Worm (Caenorhabditis elegans) whole organism, L2 larva: ENCODE measurements around the gene F44E5.2.

Experiments used
- C34F6.9 ChIP-seq: fragments of 150-350 bp; optimal IDR thresholded peaks from 2 replicates; lab custom pipeline; 2014; ENCODE audit warnings: missing biosample characterization, missing genetic modification characterization
- F13H6.1 ChIP-seq: sonication (generic microtip); optimal IDR thresholded peaks from 2 replicates; lab custom pipeline; 2016; ENCODE audit warnings: missing genetic modification characterization, missing compliant biosample characterization
- R02D3.7 ChIP-seq: fragments of 150-350 bp; optimal IDR thresholded peaks from 2 replicates; lab custom pipeline; 2014; ENCODE audit warnings: missing biosample characterization, missing genetic modification characterization
- Y55F3AM.14 ChIP-seq: fragments of 200-800 bp; sonication (Bioruptor generic); optimal IDR thresholded peaks from 2 replicates; lab custom pipeline; 2018; ENCODE audit warnings: mild to moderate bottlenecking, missing genetic modification characterization, missing compliant biosample characterization
- ZK546.5 ChIP-seq: sonication (generic microtip); optimal IDR thresholded peaks from 2 replicates; lab custom pipeline; 2017; ENCODE audit warnings: missing biosample characterization, missing genetic modification characterization
- alr-1 ChIP-seq: fragments of 150-350 bp; optimal IDR thresholded peaks from 2 replicates; lab custom pipeline; 2014; ENCODE audit warnings: missing biosample characterization, missing genetic modification characterization
- aly-2 ChIP-seq: fragments of 150-350 bp; optimal IDR thresholded peaks from 2 replicates; lab custom pipeline; 2014; ENCODE audit warnings: missing biosample characterization, missing genetic modification characterization
- blmp-1 ChIP-seq: sonication (generic microtip); optimal IDR thresholded peaks from 2 replicates; lab custom pipeline; 2017; ENCODE audit warnings: missing genetic modification characterization, mild to moderate bottlenecking, missing compliant biosample characterization, antibody characterized with exemption, moderate library complexity; ENCODE audit not compliant: insufficient read depth
- ceh-16 ChIP-seq: fragments of 150-350 bp; optimal IDR thresholded peaks from 2 replicates; lab custom pipeline; 2014; ENCODE audit warnings: missing biosample characterization, missing genetic modification characterization
- ceh-82 ChIP-seq: fragments of 150-350 bp; optimal IDR thresholded peaks from 2 replicates; lab custom pipeline; 2014; ENCODE audit warnings: missing biosample characterization, missing genetic modification characterization
- crh-2 ChIP-seq: sonication (generic microtip); optimal IDR thresholded peaks from 2 replicates; lab custom pipeline; 2017; ENCODE audit warnings: missing biosample characterization, missing genetic modification characterization
- dmd-4 ChIP-seq: sonication (generic microtip); optimal IDR thresholded peaks from 2 replicates; lab custom pipeline; 2017; ENCODE audit warnings: missing biosample characterization, missing genetic modification characterization
- egl-27 ChIP-seq: sonication (generic microtip); optimal IDR thresholded peaks from 3 replicates; lab custom pipeline; 2017; ENCODE audit warnings: missing biosample characterization, missing genetic modification reagents, missing genetic modification characterization
- elt-1 ChIP-seq: fragments of 150-350 bp; optimal IDR thresholded peaks from 2 replicates; lab custom pipeline; 2014; ENCODE audit warnings: missing biosample characterization, missing genetic modification characterization
- elt-3 ChIP-seq: sonication (generic microtip); optimal IDR thresholded peaks from 2 replicates; lab custom pipeline; 2017; ENCODE audit warnings: missing biosample characterization, missing genetic modification characterization
- fos-1 ChIP-seq: fragments of 150-350 bp; optimal IDR thresholded peaks from 2 replicates; lab custom pipeline; 2014; ENCODE audit warnings: missing biosample characterization, missing genetic modification characterization
- gmeb-1 ChIP-seq: fragments of 150-350 bp; optimal IDR thresholded peaks from 2 replicates; lab custom pipeline; 2014; ENCODE audit warnings: missing biosample characterization, missing genetic modification characterization
- lin-11 ChIP-seq: fragments of 150-350 bp; sonication (generic microtip); optimal IDR thresholded peaks from 2 replicates; lab custom pipeline; 2014; ENCODE audit warnings: missing biosample characterization, missing genetic modification characterization, inconsistent platforms, mixed read lengths
- lin-13 ChIP-seq: fragments of 150-350 bp; optimal IDR thresholded peaks from 2 replicates; lab custom pipeline; 2014; ENCODE audit warnings: missing biosample characterization, missing genetic modification reagents, missing genetic modification characterization
- lin-39 ChIP-seq: fragments of 150-350 bp; optimal IDR thresholded peaks from 2 replicates; lab custom pipeline; 2014; ENCODE audit warnings: missing biosample characterization, missing genetic modification reagents, missing genetic modification characterization
- lsy-2 ChIP-seq, 2 experiments: fragments of 150-350 bp in 1 of 2; sonication (generic microtip) in 1 of 2; optimal IDR thresholded peaks; 2 replicates each; lab custom pipeline; 2014 to 2017; ENCODE audit warnings: missing biosample characterization in 2 of 2, missing genetic modification characterization in 2 of 2
- mab-5 ChIP-seq: fragments of 150-350 bp; optimal IDR thresholded peaks from 2 replicates; lab custom pipeline; 2014; ENCODE audit warnings: missing biosample characterization, missing genetic modification characterization
- mbf-1 ChIP-seq: sonication (generic microtip); optimal IDR thresholded peaks from 2 replicates; lab custom pipeline; 2017; ENCODE audit warnings: missing biosample characterization, missing genetic modification characterization
- mdl-1 ChIP-seq, 2 experiments: fragments of 150-350 bp in 1 of 2; sonication (generic microtip) in 1 of 2; optimal IDR thresholded peaks; 2 replicates each; lab custom pipeline; 2017; ENCODE audit warnings: missing biosample characterization in 2 of 2, missing genetic modification characterization in 2 of 2
- nhr-10 ChIP-seq: sonication (generic microtip); optimal IDR thresholded peaks from 2 replicates; lab custom pipeline; 2017; ENCODE audit warnings: missing biosample characterization, missing genetic modification characterization
- nhr-11 ChIP-seq: fragments of 150-350 bp; optimal IDR thresholded peaks from 2 replicates; lab custom pipeline; 2014; ENCODE audit warnings: missing biosample characterization, missing genetic modification characterization
- nhr-12 ChIP-seq: fragments of 150-350 bp; optimal IDR thresholded peaks from 2 replicates; lab custom pipeline; 2014; ENCODE audit warnings: missing biosample characterization, missing genetic modification characterization
- nhr-129 ChIP-seq: fragments of 150-350 bp; optimal IDR thresholded peaks from 2 replicates; lab custom pipeline; 2014; ENCODE audit warnings: missing biosample characterization, missing genetic modification characterization
- nhr-21 ChIP-seq: fragments of 150-350 bp; optimal IDR thresholded peaks from 2 replicates; lab custom pipeline; 2014; ENCODE audit warnings: missing biosample characterization, missing genetic modification characterization
- nhr-23 ChIP-seq: fragments of 150-350 bp; optimal IDR thresholded peaks from 2 replicates; lab custom pipeline; 2014; ENCODE audit warnings: missing biosample characterization, missing genetic modification reagents, missing genetic modification characterization
- nhr-237 ChIP-seq: fragments of 150-350 bp; optimal IDR thresholded peaks from 2 replicates; lab custom pipeline; 2014; ENCODE audit warnings: missing biosample characterization, missing genetic modification characterization
- nhr-25 ChIP-seq: fragments of 150-350 bp; sonication (generic microtip); optimal IDR thresholded peaks from 3 replicates; lab custom pipeline; 2014; ENCODE audit warnings: missing biosample characterization, missing genetic modification characterization
- nhr-6 ChIP-seq: fragments of 150-350 bp; optimal IDR thresholded peaks from 2 replicates; lab custom pipeline; 2014; ENCODE audit warnings: missing biosample characterization, missing genetic modification characterization
- nhr-77 ChIP-seq: fragments of 150-350 bp; optimal IDR thresholded peaks from 2 replicates; lab custom pipeline; 2014; ENCODE audit warnings: missing biosample characterization, missing genetic modification characterization
- peb-1 ChIP-seq: fragments of 150-350 bp; optimal IDR thresholded peaks from 2 replicates; lab custom pipeline; 2014; ENCODE audit warnings: missing biosample characterization, missing genetic modification characterization
- sem-4 ChIP-seq: fragments of 150-350 bp; optimal IDR thresholded peaks from 2 replicates; lab custom pipeline; 2014; ENCODE audit warnings: missing biosample characterization, missing genetic modification reagents, missing genetic modification characterization
- skn-1 ChIP-seq: sonication (generic microtip); optimal IDR thresholded peaks from 2 replicates; lab custom pipeline; 2017; ENCODE audit warnings: missing biosample characterization, missing genetic modification characterization
- sma-3 ChIP-seq: sonication (generic microtip); optimal IDR thresholded peaks from 2 replicates; lab custom pipeline; 2016; ENCODE audit warnings: missing genetic modification reagents, missing genetic modification characterization, missing compliant biosample characterization
- sma-9 ChIP-seq, 2 experiments: fragments of 150-350 bp in 1 of 2; sonication (generic microtip) in 1 of 2; optimal IDR thresholded peaks; 2 replicates each; lab custom pipeline; 2014 to 2016; ENCODE audit warnings: missing genetic modification characterization in 2 of 2, mild to moderate bottlenecking in 1 of 2, missing biosample characterization in 1 of 2, missing compliant biosample characterization in 1 of 2, missing genetic modification reagents in 1 of 2, moderate library complexity in 1 of 2
- snpc-4 ChIP-seq: fragments of 150-350 bp; optimal IDR thresholded peaks from 2 replicates; lab custom pipeline; 2014; ENCODE audit warnings: missing biosample characterization, missing genetic modification characterization
- unc-39 ChIP-seq: fragments of 150-350 bp; optimal IDR thresholded peaks from 2 replicates; lab custom pipeline; 2014; ENCODE audit warnings: missing biosample characterization, missing genetic modification characterization
- unc-55 ChIP-seq: fragments of 150-350 bp; sonication (generic microtip); optimal IDR thresholded peaks from 3 replicates; lab custom pipeline; 2014; ENCODE audit warnings: missing biosample characterization, missing genetic modification reagents, missing genetic modification characterization
- unc-62 ChIP-seq: fragments of 150-350 bp; optimal IDR thresholded peaks from 2 replicates; lab custom pipeline; 2014; ENCODE audit warnings: missing biosample characterization, missing genetic modification reagents, missing genetic modification characterization
- zag-1 ChIP-seq: fragments of 150-350 bp; optimal IDR thresholded peaks from 2 replicates; lab custom pipeline; 2014; ENCODE audit warnings: missing biosample characterization, missing genetic modification characterization
- ztf-1 ChIP-seq: fragments of 200-800 bp; sonication (Bioruptor generic); conservative IDR thresholded peaks from 2 replicates; pipeline ENCODE4 v1.3.6; 2022; ENCODE audit warnings: missing genetic modification characterization, missing compliant biosample characterization
- ztf-11 ChIP-seq: sonication (generic microtip); optimal IDR thresholded peaks from 2 replicates; lab custom pipeline; 2017; ENCODE audit warnings: missing biosample characterization, missing genetic modification characterization
- ztf-4 ChIP-seq: fragments of 150-350 bp; optimal IDR thresholded peaks from 2 replicates; lab custom pipeline; 2014; ENCODE audit warnings: missing biosample characterization, missing genetic modification characterization

The F44E5.2 gene

DNA sequence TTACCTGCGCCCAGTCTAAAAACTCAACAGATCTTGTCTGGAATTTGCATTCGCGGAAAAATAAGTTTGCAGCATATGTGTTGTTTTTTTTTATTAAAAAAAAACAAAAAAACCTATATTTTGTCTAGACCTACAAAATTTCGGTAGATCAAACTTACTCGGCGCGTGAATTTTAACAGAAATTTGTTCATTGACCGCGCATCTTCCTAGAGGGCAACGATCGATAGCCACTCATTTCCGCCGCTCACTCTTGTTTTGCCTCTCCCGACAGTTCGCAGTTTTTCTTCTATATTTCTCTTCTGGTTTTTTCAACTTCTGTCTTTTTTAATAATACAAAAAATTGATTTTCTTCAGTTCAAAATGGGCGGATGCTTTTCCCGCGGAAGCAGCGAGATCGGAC is 43.9 kb downstream of the F44E5.2 start, which contains the start of gene F43G6.7:
TSS of gene F43G6.7 (plus strand) at position 355 of the 400 bp plus-strand sequence.
- TF ChIP-seq skn-1 (tag; lab: Kevin White, UChicago) (no peak), F13H6.1 (tag; lab: Kevin White, UChicago) (no peak), nhr-11 (tag; lab: Kevin White, UChicago) (no peak), ztf-1 (GFP tag; lab: Robert Waterston, UW) (no peak)

DNA sequence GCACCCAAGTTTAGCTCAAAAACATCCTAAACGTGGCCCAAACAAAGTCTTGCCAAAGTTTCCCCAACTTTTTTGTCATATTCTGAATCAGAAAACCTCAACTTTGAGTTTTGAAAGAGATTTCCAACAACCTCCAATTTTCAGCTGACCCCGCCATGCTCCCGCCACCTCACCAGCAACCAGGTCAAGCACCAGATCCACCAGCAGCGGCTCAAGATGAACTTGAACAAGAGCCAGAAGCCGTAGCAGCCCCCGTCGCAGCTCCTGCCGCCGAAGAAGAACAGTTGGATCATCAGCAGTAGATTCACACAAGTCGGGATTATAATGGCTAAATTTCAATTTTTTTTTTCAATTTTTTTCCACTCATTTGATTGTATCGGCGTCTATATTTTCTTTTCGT is 44.7 kb downstream of the F44E5.2 start:
- TF ChIP-seq mab-5 (tag; lab: Kevin White, UChicago) = no peak
- TF ChIP-seq unc-39 (tag; lab: Kevin White, UChicago) = no peak
- no peak for TF ChIP-seq R02D3.7 (tag; lab: Kevin White, UChicago)
- no peak for TF ChIP-seq elt-1 (tag; lab: Kevin White, UChicago)
- TF ChIP-seq sem-4 = no peak
- TF ChIP-seq Y55F3AM.14 = no peak
- TF ChIP-seq ztf-4 (tag; lab: Kevin White, UChicago) = no peak
- no peak for TF ChIP-seq dmd-4 (tag; lab: Kevin White, UChicago)
- TF ChIP-seq nhr-129 (tag; lab: Kevin White, UChicago) = no peak
- TF ChIP-seq nhr-77 = no peak
- no peak for TF ChIP-seq nhr-12 (tag; lab: Kevin White, UChicago)
- TF ChIP-seq skn-1 (tag; lab: Kevin White, UChicago) = no peak
- no peak for TF ChIP-seq nhr-23 (tag; lab: Kevin White, UChicago)
- TF ChIP-seq blmp-1 (tag; lab: Kevin White, UChicago) = no peak
- TF ChIP-seq nhr-10 = no peak
- TF ChIP-seq C34F6.9 (tag; lab: Kevin White, UChicago) = no peak
- TF ChIP-seq ZK546.5 (tag; lab: Kevin White, UChicago) = no peak
- TF ChIP-seq sma-9 (GFP tag; optimal IDR thresholded peaks at IDR 0.05; lab: Kevin White, UChicago) = no peak
- no peak for TF ChIP-seq sma-9 (tag; optimal IDR thresholded peaks at IDR 0.05; lab: Kevin White, UChicago)

ce11 chrII:11813895-11814369 is 47.4 kb downstream of the F44E5.2 start, which contains the start of gene F43G6.8:
Gene F43G6.8 (minus strand): TSS chrII:11814092.
- no peak for TF ChIP-seq ceh-82 (tag; lab: Kevin White, UChicago)
- no peak for TF ChIP-seq mbf-1 (tag; lab: Kevin White, UChicago)
- no peak for TF ChIP-seq lin-39
- no peak for TF ChIP-seq ceh-16 (tag; lab: Kevin White, UChicago)
- TF ChIP-seq mdl-1 (tag; optimal IDR thresholded peaks at IDR 0.05; lab: Kevin White, UChicago) = no peak
- no peak for TF ChIP-seq alr-1 (tag; lab: Kevin White, UChicago)
- no peak for TF ChIP-seq elt-1 (tag; lab: Kevin White, UChicago)
- TF ChIP-seq sma-3 = no peak
- TF ChIP-seq Y55F3AM.14 = no peak
- TF ChIP-seq lin-13 (GFP tag; lab: Kevin White, UChicago) = peak; percentile 4
- TF ChIP-seq dmd-4 (tag; lab: Kevin White, UChicago) = no peak
- TF ChIP-seq unc-55 (GFP tag; lab: Kevin White, UChicago) = peak; percentile 50
- TF ChIP-seq peb-1 (tag; lab: Kevin White, UChicago) = no peak
- TF ChIP-seq lin-11 (tag; lab: Kevin White, UChicago) = peak; percentile 29
- TF ChIP-seq zag-1 (tag; lab: Kevin White, UChicago) = no peak
- no peak for TF ChIP-seq ztf-1 (GFP tag; lab: Robert Waterston, UW)
- no peak for TF ChIP-seq aly-2
- peak; percentile 81 for TF ChIP-seq C34F6.9 (tag; lab: Kevin White, UChicago)
- peak; percentile 32 for TF ChIP-seq blmp-1 (tag; lab: Kevin White, UChicago)
- no peak for TF ChIP-seq F13H6.1 (tag; lab: Kevin White, UChicago)
- no peak for TF ChIP-seq nhr-237
- no peak for TF ChIP-seq egl-27 (tag; lab: Kevin White, UChicago)
- no peak for TF ChIP-seq elt-3 (tag; lab: Kevin White, UChicago)
- no peak for TF ChIP-seq nhr-23 (tag; lab: Kevin White, UChicago)
- peak; percentile 2 for TF ChIP-seq snpc-4 (tag; lab: Kevin White, UChicago)
- no peak for TF ChIP-seq skn-1 (tag; lab: Kevin White, UChicago)
- TF ChIP-seq fos-1 (tag; lab: Kevin White, UChicago) = peak; percentile 13
- TF ChIP-seq ZK546.5 (tag; lab: Kevin White, UChicago) = no peak
- TF ChIP-seq ztf-4 (tag; lab: Kevin White, UChicago) = no peak
- no peak for TF ChIP-seq ztf-11
- TF ChIP-seq crh-2 (tag; lab: Kevin White, UChicago) = peak; percentile 30
- TF ChIP-seq R02D3.7 (tag; lab: Kevin White, UChicago) = no peak
- no peak for TF ChIP-seq sem-4
- no peak for TF ChIP-seq nhr-10
- TF ChIP-seq sma-9 (GFP tag; optimal IDR thresholded peaks at IDR 0.05; lab: Kevin White, UChicago) = peak; percentile 42
- no peak for TF ChIP-seq sma-9 (tag; optimal IDR thresholded peaks at IDR 0.05; lab: Kevin White, UChicago)
- TF ChIP-seq nhr-25 (tag; lab: Kevin White, UChicago) = peak; percentile 6
- TF ChIP-seq nhr-6 (tag; lab: Kevin White, UChicago) = no peak
- TF ChIP-seq unc-62 (GFP tag; lab: Kevin White, UChicago) = no peak
- no peak for TF ChIP-seq nhr-77
- no peak for TF ChIP-seq unc-39 (tag; lab: Kevin White, UChicago)
- peak in 1 of 2 experiments; percentile 61 for TF ChIP-seq lsy-2 (tag; optimal IDR thresholded peaks at IDR 0.05; lab: Kevin White, UChicago)
- peak; percentile 10 for TF ChIP-seq nhr-21 (tag; lab: Kevin White, UChicago)
- no peak for TF ChIP-seq nhr-12 (tag; lab: Kevin White, UChicago)
- no peak for TF ChIP-seq gmeb-1 (tag; lab: Kevin White, UChicago)
